Worm (Caenorhabditis elegans) whole organism, young adult: ENCODE data around the gene srlf-14.

Source experiments
- B0019.2 ChIP-seq: fragments of 200-800 bp; sonication (Bioruptor generic); conservative IDR thresholded peaks from 2 replicates; pipeline ENCODE4 v1.3.6; 2022; ENCODE audit warnings: missing genetic modification reagents, missing genetic modification characterization, missing compliant biosample characterization
- B0336.3 ChIP-seq: fragments of 200-800 bp; sonication (Bioruptor generic); IDR thresholded peaks from 2 replicates; pipeline ENCODE4 v1.3.6; 2022; ENCODE audit warnings: missing genetic modification characterization, missing compliant biosample characterization
- C06A6.2 ChIP-seq: fragments of 200-800 bp; sonication (Bioruptor generic); conservative IDR thresholded peaks from 2 replicates; pipeline ENCODE4 v1.3.6; 2022; ENCODE audit warnings: missing genetic modification characterization, missing compliant biosample characterization
- C17E4.6 ChIP-seq: fragments of 200-800 bp; sonication (Bioruptor generic); IDR thresholded peaks from 2 replicates; pipeline ENCODE4 v1.3.6; 2022; ENCODE audit warnings: missing genetic modification reagents, missing genetic modification characterization, missing compliant biosample characterization
- F10E7.11 ChIP-seq: sonication (generic microtip); optimal IDR thresholded peaks from 2 replicates; lab custom pipeline; 2017; ENCODE audit warnings: mild to moderate bottlenecking, missing genetic modification characterization, moderate library complexity, missing compliant biosample characterization
- F23B12.7 ChIP-seq: sonication (generic microtip); optimal IDR thresholded peaks from 2 replicates; lab custom pipeline; 2017; ENCODE audit warnings: missing genetic modification characterization, mild to moderate bottlenecking, missing compliant biosample characterization, antibody characterized with exemption, moderate library complexity; ENCODE audit not compliant: insufficient read depth
- F52B5.7 ChIP-seq: sonication (generic microtip); optimal IDR thresholded peaks from 2 replicates; lab custom pipeline; 2016; ENCODE audit warnings: mild to moderate bottlenecking, missing genetic modification characterization, missing compliant biosample characterization
- F55B11.4 ChIP-seq: sonication (generic microtip); optimal IDR thresholded peaks from 2 replicates; lab custom pipeline; 2016; ENCODE audit warnings: missing compliant biosample characterization, missing genetic modification characterization, borderline replicate concordance; ENCODE audit not compliant: insufficient read depth
- F57A8.1 ChIP-seq: fragments of 200-800 bp; sonication (Bioruptor generic); optimal IDR thresholded peaks from 2 replicates; lab custom pipeline; 2018; ENCODE audit warnings: mild to moderate bottlenecking, missing genetic modification characterization, moderate library complexity, missing compliant biosample characterization
- K11D2.4 ChIP-seq: fragments of 200-800 bp; sonication (Bioruptor generic); IDR thresholded peaks from 2 replicates; pipeline ENCODE4 v1.3.6; 2022; ENCODE audit warnings: missing genetic modification reagents, missing genetic modification characterization, missing compliant biosample characterization
- K12H6.12 ChIP-seq: fragments of 200-800 bp; sonication (Bioruptor generic); optimal IDR thresholded peaks from 2 replicates; lab custom pipeline; 2018; ENCODE audit warnings: mild to moderate bottlenecking, missing genetic modification characterization, missing compliant biosample characterization
- Y79H2A.3 ChIP-seq: fragments of 200-800 bp; sonication (Bioruptor generic); conservative IDR thresholded peaks from 2 replicates; pipeline ENCODE4 v1.3.6; 2022; ENCODE audit warnings: missing genetic modification reagents, missing genetic modification characterization, missing compliant biosample characterization
- ama-1 ChIP-seq, 3 experiments: fragments of 150-350 bp in 1 of 3; sonication (generic microtip) in 2 of 3; optimal IDR thresholded peaks; 2 replicates each; lab custom pipeline; 2014 to 2018; ENCODE audit warnings: missing biosample characterization in 2 of 3, missing genetic modification characterization in 2 of 3, missing genetic modification reagents in 2 of 3
- aptf-3 ChIP-seq: fragments of 200-800 bp; sonication (Bioruptor generic); IDR thresholded peaks from 2 replicates; pipeline ENCODE4 v1.3.6; 2022; ENCODE audit warnings: missing genetic modification characterization, missing compliant biosample characterization
- attf-3 ChIP-seq: fragments of 200-800 bp; sonication (Bioruptor generic); conservative IDR thresholded peaks from 2 replicates; pipeline ENCODE4 v1.3.6; 2022; ENCODE audit warnings: missing genetic modification reagents, missing genetic modification characterization, missing compliant biosample characterization
- bed-1 ChIP-seq: fragments of 200-800 bp; sonication (Bioruptor generic); IDR thresholded peaks from 2 replicates; pipeline ENCODE4 v1.3.6; 2022; ENCODE audit warnings: missing genetic modification reagents, missing genetic modification characterization, missing compliant biosample characterization
- bed-2 ChIP-seq: fragments of 200-800 bp; sonication (Bioruptor generic); IDR thresholded peaks from 2 replicates; pipeline ENCODE4 v1.3.6; 2022; ENCODE audit warnings: missing genetic modification reagents, missing genetic modification characterization, missing compliant biosample characterization
- ceh-27 ChIP-seq: fragments of 200-800 bp; sonication (Bioruptor generic); optimal IDR thresholded peaks from 2 replicates; lab custom pipeline; 2018; ENCODE audit warnings: mild to moderate bottlenecking, missing genetic modification characterization, moderate library complexity, missing compliant biosample characterization
- ceh-40 ChIP-seq: fragments of 200-800 bp; sonication (Bioruptor generic); IDR thresholded peaks from 2 replicates; pipeline ENCODE4 v1.3.6; 2022; ENCODE audit warnings: missing genetic modification characterization, missing compliant biosample characterization
- egl-18 ChIP-seq: fragments of 200-800 bp; sonication (Bioruptor generic); IDR thresholded peaks from 2 replicates; pipeline ENCODE4 v1.3.6; 2022; ENCODE audit warnings: missing genetic modification reagents, missing genetic modification characterization, missing compliant biosample characterization
- hlh-12 ChIP-seq: sonication (generic microtip); optimal IDR thresholded peaks from 2 replicates; lab custom pipeline; 2016; ENCODE audit warnings: missing genetic modification characterization, missing compliant biosample characterization
- hmg-1.2 ChIP-seq: fragments of 200-800 bp; sonication (Bioruptor generic); IDR thresholded peaks from 2 replicates; pipeline ENCODE4 v1.3.6; 2022; ENCODE audit warnings: missing genetic modification reagents, missing genetic modification characterization, missing compliant biosample characterization
- let-526 ChIP-seq: fragments of 200-800 bp; sonication (Bioruptor generic); IDR thresholded peaks from 2 replicates; pipeline ENCODE4 v1.3.6; 2022; ENCODE audit warnings: missing genetic modification reagents, missing genetic modification characterization, missing compliant biosample characterization
- let-607 ChIP-seq, 2 experiments: fragments of 200-800 bp in 1 of 2; sonication (Bioruptor generic) in 1 of 2; sonication (generic microtip) in 1 of 2; optimal IDR thresholded peaks; 2 replicates each; lab custom pipeline; 2016 to 2018; ENCODE audit warnings: mild to moderate bottlenecking in 2 of 2, missing compliant biosample characterization in 2 of 2, missing genetic modification characterization in 2 of 2, moderate library complexity in 2 of 2, missing genotype in 1 of 2
- lin-26 ChIP-seq: fragments of 200-800 bp; sonication (Bioruptor generic); IDR thresholded peaks from 2 replicates; pipeline ENCODE4 v1.3.6; 2022; ENCODE audit warnings: missing genetic modification reagents, missing genetic modification characterization, missing compliant biosample characterization
- lin-35 ChIP-seq, 3 experiments: fragments of 150-350 bp in 2 of 3; sonication (generic microtip) in 1 of 3; optimal IDR thresholded peaks; 2 replicates each; lab custom pipeline; 2014 to 2018; ENCODE audit warnings: missing biosample characterization in 3 of 3, missing genetic modification characterization in 3 of 3, missing genetic modification reagents in 3 of 3
- lin-40 ChIP-seq: sonication (generic microtip); optimal IDR thresholded peaks from 2 replicates; lab custom pipeline; 2016; ENCODE audit warnings: missing genetic modification characterization, mild to moderate bottlenecking, missing compliant biosample characterization, missing genotype, missing genetic modification reagents
- lin-54 ChIP-seq: fragments of 200-800 bp; sonication (Bioruptor generic); optimal IDR thresholded peaks from 2 replicates; lab custom pipeline; 2018; ENCODE audit warnings: mild to moderate bottlenecking, missing genetic modification characterization, missing compliant biosample characterization
- lir-1 ChIP-seq: fragments of 200-800 bp; sonication (Bioruptor generic); conservative IDR thresholded peaks from 2 replicates; pipeline ENCODE4 v1.3.6; 2022; ENCODE audit warnings: missing genetic modification reagents, missing genetic modification characterization, missing compliant biosample characterization
- lsy-27 ChIP-seq: sonication (generic microtip); optimal IDR thresholded peaks from 2 replicates; lab custom pipeline; 2017; ENCODE audit warnings: missing genetic modification characterization, mild to moderate bottlenecking, missing compliant biosample characterization, antibody characterized with exemption, missing genotype, borderline replicate concordance; ENCODE audit not compliant: insufficient read depth
- madf-10 ChIP-seq: sonication (generic microtip); optimal IDR thresholded peaks from 2 replicates; lab custom pipeline; 2016; ENCODE audit warnings: mild to moderate bottlenecking, missing genetic modification characterization, missing compliant biosample characterization
- madf-6 ChIP-seq: fragments of 200-800 bp; sonication (Bioruptor generic); IDR thresholded peaks from 2 replicates; pipeline ENCODE4 v1.3.6; 2022; ENCODE audit warnings: missing genetic modification reagents, missing genetic modification characterization, missing compliant biosample characterization
- mcd-1 ChIP-seq: fragments of 200-800 bp; sonication (Bioruptor generic); IDR thresholded peaks from 2 replicates; pipeline ENCODE4 v1.3.6; 2022; ENCODE audit warnings: missing genetic modification reagents, missing genetic modification characterization, missing compliant biosample characterization
- nfya-2 ChIP-seq: fragments of 200-800 bp; sonication (Bioruptor generic); IDR thresholded peaks from 2 replicates; pipeline ENCODE4 v1.3.6; 2022; ENCODE audit warnings: missing genetic modification reagents, missing genetic modification characterization, missing compliant biosample characterization
- nhr-80 ChIP-seq: sonication (generic microtip); optimal IDR thresholded peaks from 2 replicates; lab custom pipeline; 2016; ENCODE audit warnings: missing genetic modification characterization, missing compliant biosample characterization
- nhr-90 ChIP-seq: sonication (generic microtip); optimal IDR thresholded peaks from 2 replicates; lab custom pipeline; 2016; ENCODE audit warnings: missing genotype, mild to moderate bottlenecking, missing genetic modification characterization, missing compliant biosample characterization
- pha-4 ChIP-seq: fragments of 150-350 bp; sonication (generic microtip); optimal IDR thresholded peaks from 2 replicates; lab custom pipeline; 2014; ENCODE audit warnings: missing biosample characterization, missing genetic modification reagents, missing genetic modification characterization
- repo-1 ChIP-seq: sonication (generic microtip); optimal IDR thresholded peaks from 2 replicates; lab custom pipeline; 2017; ENCODE audit warnings: mild to moderate bottlenecking, missing genetic modification characterization, missing compliant biosample characterization
- snpc-3.4 ChIP-seq: sonication (generic microtip); optimal IDR thresholded peaks from 2 replicates; lab custom pipeline; 2017; ENCODE audit warnings: missing genetic modification characterization, mild to moderate bottlenecking, missing compliant biosample characterization, antibody characterized with exemption, moderate library complexity, missing genotype, missing genetic modification reagents
- tbx-9 ChIP-seq: sonication (generic microtip); optimal IDR thresholded peaks from 2 replicates; lab custom pipeline; 2016; ENCODE audit warnings: borderline replicate concordance, missing genetic modification characterization, inconsistent platforms, missing compliant biosample characterization
- xnd-1 ChIP-seq: sonication (generic microtip); optimal IDR thresholded peaks from 2 replicates; lab custom pipeline; 2016; ENCODE audit warnings: missing genotype, missing genetic modification reagents, missing genetic modification characterization, missing compliant biosample characterization
- ztf-18 ChIP-seq: sonication (generic microtip); optimal IDR thresholded peaks from 2 replicates; lab custom pipeline; 2016; ENCODE audit warnings: missing genotype, mild to moderate bottlenecking, missing genetic modification characterization, missing compliant biosample characterization
- ztf-25 ChIP-seq: fragments of 200-800 bp; sonication (Bioruptor generic); IDR thresholded peaks from 2 replicates; pipeline ENCODE4 v1.3.6; 2022; ENCODE audit warnings: missing genetic modification reagents, missing genetic modification characterization, missing compliant biosample characterization
- ztf-3 ChIP-seq: fragments of 200-800 bp; sonication (Bioruptor generic); optimal IDR thresholded peaks from 2 replicates; lab custom pipeline; 2018; ENCODE audit warnings: mild to moderate bottlenecking, missing genetic modification characterization, missing compliant biosample characterization

srlf-14 gene

DNA sequence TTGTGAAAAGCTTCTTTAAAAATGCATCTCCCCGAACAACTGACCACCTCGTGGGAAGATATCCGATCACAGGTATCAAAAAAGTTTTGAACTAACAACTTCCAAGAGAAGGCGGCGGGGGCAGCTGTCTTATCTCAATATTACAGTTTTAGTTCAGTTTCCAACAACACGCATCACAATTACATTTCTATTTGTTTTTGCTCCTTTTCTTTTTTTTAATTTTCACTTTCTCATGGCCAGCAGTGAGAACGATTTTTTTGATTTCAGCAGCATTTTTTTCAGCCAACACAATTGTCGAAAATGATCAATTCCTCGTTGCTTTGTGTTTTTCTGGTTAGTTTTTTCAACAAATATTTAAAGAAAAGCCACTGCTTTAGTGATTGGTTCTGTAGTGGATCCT, 18.9 kb upstream of the srlf-14 start, which contains the start of gene ZK593.2:
ZK593.2 (plus strand) TSS at position 301 of the 400 bp plus-strand sequence.
- TF ChIP-seq repo-1, result peak; percentile 59
- TF ChIP-seq bed-1, result no peak

DNA sequence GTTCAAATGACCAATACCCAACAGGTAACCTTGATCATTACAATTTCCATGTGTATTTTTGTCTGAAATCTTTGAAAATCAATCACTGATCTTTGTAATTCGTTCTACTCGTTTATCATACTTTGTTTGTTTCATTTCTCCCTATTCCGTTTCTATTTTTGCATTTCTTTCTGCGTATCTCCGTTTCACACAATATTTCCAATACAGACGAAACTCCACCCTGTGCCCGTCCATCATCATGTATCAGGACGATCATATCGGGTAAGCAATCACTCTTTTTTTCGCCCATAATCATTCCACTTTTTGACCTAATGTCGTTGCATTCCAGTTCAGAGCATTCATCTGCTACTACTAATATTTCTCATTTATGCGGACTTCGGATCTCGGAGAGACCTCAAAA, 15.6 kb upstream of the srlf-14 start, which contains the start of gene pyk-2:
pyk-2 (plus strand) TSS at position 206 of the 400 bp plus-strand sequence.
- TF ChIP-seq F57A8.1 (no peak), ztf-25 (no peak), lin-35 (GFP tag; optimal IDR thresholded peaks at IDR 0.05; lab: Kevin White, UChicago) (no peak), nhr-80 (tag; lab: Kevin White, UChicago) (peak; percentile 91), hmg-1.2 (peak; percentile 62)

- TF ChIP-seq nhr-90 (tag; lab: Kevin White, UChicago) (no peak), C06A6.2 (no peak), F52B5.7 (tag; lab: Kevin White, UChicago) (no peak), tbx-9 (tag; lab: Kevin White, UChicago) (no peak), K11D2.4 (GFP tag; lab: Robert Waterston, UW) (no peak), madf-10 (no peak), lsy-27 (tag; lab: Kevin White, UChicago) (no peak), let-607 (tag; optimal IDR thresholded peaks at IDR 0.05; lab: Kevin White, UChicago) (no peak), xnd-1 (no peak), ceh-40 (GFP tag; lab: Robert Waterston, UW) (no peak)
- TF ChIP-seq, all 124 proteins: peak for 0
Observed at ce11 chrIV:10909206-10909605, 15.1 kb upstream of the srlf-14 start, which contains the start of gene ZK596.2. Gene ZK596.2 (minus strand): TSS chrIV:10909306.

DNA sequence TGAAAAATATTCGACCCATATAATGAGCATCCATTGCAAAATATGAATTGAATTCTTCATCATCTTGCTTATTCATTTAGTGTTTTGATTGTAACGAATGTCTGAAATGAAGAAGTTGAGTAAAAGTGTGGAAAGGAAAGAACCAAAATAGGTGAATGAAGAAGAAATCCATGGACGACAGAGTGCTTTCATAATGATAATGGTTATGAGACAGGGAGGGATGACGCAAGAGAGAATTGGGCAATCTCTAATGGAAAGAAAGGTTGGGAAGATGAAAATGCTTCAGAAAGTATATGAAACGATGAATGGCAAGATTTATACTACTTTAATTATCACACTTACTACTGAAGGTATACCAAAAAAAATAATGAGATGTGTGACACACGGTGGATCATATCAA, 10.1 kb upstream of the srlf-14 start, which contains the start of gene ZK596.3:
ZK596.3 (minus strand) TSS at position 101 of the 400 bp plus-strand sequence.
- TF ChIP-seq egl-18 (GFP tag; lab: Robert Waterston, UW) (no peak), pha-4 (tag; lab: Kevin White, UChicago) (no peak), snpc-3.4 (no peak), K12H6.12 (tag; lab: Kevin White, UChicago) (no peak), mcd-1 (GFP tag; lab: Robert Waterston, UW) (no peak), F10E7.11 (tag; lab: Kevin White, UChicago) (no peak), lir-1 (GFP tag; lab: Robert Waterston, UW) (no peak), B0336.3 (no peak), bed-2 (GFP tag; lab: Robert Waterston, UW) (no peak), lin-26 (GFP tag; lab: Robert Waterston, UW) (no peak), F55B11.4 (no peak), ztf-3 (no peak), ceh-27 (no peak), lin-54 (no peak), hlh-12 (tag; lab: Kevin White, UChicago) (no peak)
- TF ChIP-seq, all 124 proteins: peak for 0

DNA sequence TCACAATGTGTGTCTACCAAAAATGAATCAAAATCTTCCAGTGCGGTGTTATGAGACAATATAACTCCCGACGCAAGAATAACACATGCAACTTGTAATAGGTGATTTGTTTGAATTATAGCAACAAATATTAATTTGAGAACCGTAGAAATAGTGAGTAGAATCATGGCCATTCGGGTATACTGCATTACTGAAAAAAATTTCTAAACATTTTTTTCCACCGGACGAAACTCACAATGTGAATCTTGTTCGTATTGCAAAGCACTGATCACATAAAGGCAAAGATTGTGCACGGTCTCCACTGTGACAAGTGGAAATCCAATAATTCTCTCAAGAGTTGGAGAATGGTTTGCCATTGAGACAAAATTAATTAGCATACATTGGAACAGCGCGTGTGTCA, 8.3 kb upstream of the srlf-14 start:
- TF ChIP-seq attf-3 (GFP tag; lab: Robert Waterston, UW) (no peak), F23B12.7 (no peak), aptf-3 (GFP tag; lab: Robert Waterston, UW) (no peak), madf-6 (GFP tag; lab: Robert Waterston, UW) (no peak), K11D2.4 (GFP tag; lab: Robert Waterston, UW) (no peak), ztf-18 (tag; lab: Kevin White, UChicago) (no peak), Y79H2A.3 (GFP tag; lab: Robert Waterston, UW) (no peak), ama-1 (optimal IDR thresholded peaks at IDR 0.05; lab: Kevin White, UChicago) (no peak), ama-1 (GFP tag; optimal IDR thresholded peaks at IDR 0.05; lab: Kevin White, UChicago) (no peak), snpc-3.4 (no peak), lin-40 (tag; lab: Kevin White, UChicago) (no peak), B0019.2 (GFP tag; lab: Robert Waterston, UW) (no peak), nfya-2 (no peak), C17E4.6 (GFP tag; lab: Robert Waterston, UW) (no peak), let-526 (GFP tag; lab: Robert Waterston, UW) (no peak)
